Worm (Caenorhabditis elegans) whole organism, mixed stage, embryonic: ENCODE data around the gene his-63.

Experiments
- ces-1 ChIP-seq: fragments of 150-350 bp; optimal IDR thresholded peaks from 2 replicates; lab custom pipeline; 2014; ENCODE audit warnings: missing biosample characterization, missing genetic modification reagents, missing genetic modification characterization
- elt-3 ChIP-seq: fragments of 150-350 bp; optimal IDR thresholded peaks from 2 replicates; lab custom pipeline; 2014; ENCODE audit warnings: missing biosample characterization, missing genetic modification characterization
- mep-1 ChIP-seq: fragments of 150-350 bp; optimal IDR thresholded peaks from 2 replicates; lab custom pipeline; 2017; ENCODE audit warnings: missing biosample characterization, missing genetic modification reagents, missing genetic modification characterization, inconsistent platforms
- nhr-12 ChIP-seq: fragments of 150-350 bp; optimal IDR thresholded peaks from 2 replicates; lab custom pipeline; 2014; ENCODE audit warnings: missing biosample characterization, missing genetic modification characterization
- nhr-237 ChIP-seq: fragments of 150-350 bp; optimal IDR thresholded peaks from 2 replicates; lab custom pipeline; 2014; ENCODE audit warnings: missing biosample characterization, missing genetic modification characterization
- nhr-76 ChIP-seq: sonication (generic microtip); optimal IDR thresholded peaks from 2 replicates; lab custom pipeline; 2017; ENCODE audit warnings: missing biosample characterization, missing genetic modification characterization
- sem-2 ChIP-seq: fragments of 200-800 bp; sonication (Bioruptor generic); optimal IDR thresholded peaks from 2 replicates; lab custom pipeline; 2018; ENCODE audit warnings: mild to moderate bottlenecking, missing genetic modification characterization, missing compliant biosample characterization
- snpc-4 ChIP-seq: fragments of 150-350 bp; optimal IDR thresholded peaks from 2 replicates; lab custom pipeline; 2014; ENCODE audit warnings: missing biosample characterization, missing genetic modification characterization
- unc-62 ChIP-seq: fragments of 150-350 bp; optimal IDR thresholded peaks from 2 replicates; lab custom pipeline; 2014; ENCODE audit warnings: missing biosample characterization, missing genetic modification reagents, missing genetic modification characterization

DNA sequence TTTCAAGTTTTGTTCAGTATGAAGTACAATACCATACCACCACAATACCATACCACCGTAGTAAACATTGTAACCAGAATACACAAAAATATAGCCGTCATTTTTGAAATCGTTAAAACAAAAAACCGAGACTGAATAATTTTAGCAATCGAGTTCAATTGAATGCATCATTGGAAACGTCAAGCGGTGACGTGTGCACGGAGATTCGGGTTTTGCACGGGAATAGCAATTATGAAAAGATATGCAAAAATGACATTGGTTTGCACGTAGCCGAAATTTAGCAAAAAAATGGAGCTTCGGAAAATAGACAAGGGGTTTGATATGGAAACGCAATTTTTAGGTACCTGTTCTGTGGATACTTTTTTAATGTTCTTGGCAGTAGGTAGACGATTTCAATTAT is 8.3 kb upstream of the his-63 start, which contains the start of gene F22B3.10:
- no peak for TF ChIP-seq nhr-12
- TF ChIP-seq mep-1 (tag; lab: Kevin White, UChicago) = no peak
- no peak for TF ChIP-seq nhr-76 (tag; lab: Kevin White, UChicago)
- no peak for TF ChIP-seq elt-3 (tag; lab: Kevin White, UChicago)
- no peak for TF ChIP-seq unc-62
- TF ChIP-seq snpc-4 = no peak
- no peak for TF ChIP-seq ces-1
- TF ChIP-seq sem-2 = no peak
- no peak for TF ChIP-seq nhr-237 (tag; lab: Kevin White, UChicago)
